Worm (Caenorhabditis elegans) whole organism, L1 larva: Measurements from ENCODE around the gene sri-69.

Source experiments
- ceh-82 ChIP-seq, 3 experiments: fragments of 150-350 bp in 1 of 3; sonication (generic microtip) in 2 of 3; optimal IDR thresholded peaks; 2 replicates each; lab custom pipeline; 2014 to 2017; ENCODE audit warnings: missing biosample characterization in 3 of 3, missing genetic modification characterization in 3 of 3
- skn-1 ChIP-seq: fragments of 150-350 bp; optimal IDR thresholded peaks from 2 replicates; lab custom pipeline; 2014; ENCODE audit warnings: missing biosample characterization, missing genetic modification characterization

- no peak for TF ChIP-seq skn-1 (tag; lab: Kevin White, UChicago)
- TF ChIP-seq ceh-82 (tag; optimal IDR thresholded peaks at IDR 0.05; lab: Kevin White, UChicago): no peak
Measured at ce11 chrV:17035850-17036249, 27.6 kb upstream of the sri-69 start, which contains the start of gene srz-94.
